Fruit fly (Drosophila melanogaster) whole organism, embryonic: ENCODE results near the gene CG31638.

Source experiments
- Antp ChIP-seq: fragments of 200-800 bp; sonication (Bioruptor generic); optimal IDR thresholded peaks from 3 replicates; lab custom pipeline; 2016; ENCODE audit warnings: missing biosample characterization, missing genetic modification characterization
- Atf6 ChIP-seq: fragments of 200-800 bp; sonication (Bioruptor generic); IDR thresholded peaks from 2 replicates; pipeline ENCODE4 v1.3.6; 2022; ENCODE audit warnings: missing biosample characterization, missing genetic modification characterization
- Bdp1 ChIP-seq: fragments of 200-800 bp; sonication (Bioruptor generic); optimal IDR thresholded peaks from 3 replicates; lab custom pipeline; 2016; ENCODE audit warnings: missing biosample characterization, missing genetic modification characterization
- Bgb ChIP-seq: fragments of 200-800 bp; sonication (Bioruptor generic); IDR thresholded peaks from 2 replicates; pipeline ENCODE4 v1.3.6; 2022; ENCODE audit warnings: missing biosample characterization, missing genetic modification characterization; ENCODE audit not compliant: partially characterized antibody
- CG11093 ChIP-seq: fragments of 200-800 bp; sonication (Bioruptor generic); IDR thresholded peaks from 3 replicates; pipeline ENCODE4 v1.3.6; 2022; ENCODE audit warnings: missing biosample characterization, missing genetic modification characterization
- CG13296 ChIP-seq: fragments of 200-800 bp; sonication (Bioruptor generic); optimal IDR thresholded peaks from 3 replicates; lab custom pipeline; 2018; ENCODE audit warnings: missing biosample characterization, mild to moderate bottlenecking, missing genetic modification characterization
- CG15073 ChIP-seq: fragments of 200-800 bp; sonication (Bioruptor generic); optimal IDR thresholded peaks from 2 replicates; lab custom pipeline; 2016; ENCODE audit warnings: missing biosample characterization, missing genetic modification characterization
- CG15696 ChIP-seq: fragments of 200-800 bp; sonication (Bioruptor generic); optimal IDR thresholded peaks from 2 replicates; lab custom pipeline; 2019; ENCODE audit warnings: missing biosample characterization, mild to moderate bottlenecking, missing genetic modification characterization, moderate library complexity
- CG17802 ChIP-seq: fragments of 200-800 bp; sonication (Bioruptor generic); optimal IDR thresholded peaks from 2 replicates; lab custom pipeline; 2018; ENCODE audit warnings: missing biosample characterization, mild to moderate bottlenecking, missing genetic modification characterization, moderate library complexity
- CG30020 ChIP-seq: fragments of 200-800 bp; optimal IDR thresholded peaks from 2 replicates; lab custom pipeline; 2019; ENCODE audit warnings: missing biosample characterization, mild to moderate bottlenecking, missing genetic modification characterization, moderate library complexity
- CG30431 ChIP-seq: fragments of 200-800 bp; sonication (Bioruptor generic); optimal IDR thresholded peaks from 2 replicates; lab custom pipeline; 2017; ENCODE audit warnings: missing biosample characterization, missing genetic modification characterization
- CG31224 ChIP-seq: fragments of 200-800 bp; sonication (Bioruptor generic); IDR thresholded peaks from 2 replicates; pipeline ENCODE4 v1.3.6; 2022; ENCODE audit warnings: missing biosample characterization, missing genetic modification characterization
- CG32767 ChIP-seq: fragments of 200-800 bp; sonication (Bioruptor generic); IDR thresholded peaks from 2 replicates; pipeline ENCODE4 v1.3.6; 2022; ENCODE audit warnings: missing biosample characterization, missing genetic modification characterization
- CG6254 ChIP-seq: fragments of 200-800 bp; sonication (Bioruptor generic); optimal IDR thresholded peaks from 3 replicates; lab custom pipeline; 2017; ENCODE audit warnings: mild to moderate bottlenecking, missing biosample characterization, missing genetic modification reagents, missing genetic modification characterization
- CG6683 ChIP-seq: fragments of 200-800 bp; sonication (Bioruptor generic); optimal IDR thresholded peaks from 2 replicates; lab custom pipeline; 2017; ENCODE audit warnings: missing biosample characterization, mild to moderate bottlenecking, missing genetic modification characterization, missing genetic modification reagents
- CG8281 ChIP-seq: fragments of 200-800 bp; sonication (Bioruptor generic); optimal IDR thresholded peaks from 2 replicates; lab custom pipeline; 2018; ENCODE audit warnings: missing biosample characterization, mild to moderate bottlenecking, missing genetic modification characterization, moderate library complexity
- CG8765 ChIP-seq: fragments of 200-800 bp; sonication (Bioruptor generic); IDR thresholded peaks from 2 replicates; pipeline ENCODE4 v1.3.6; 2022; ENCODE audit warnings: missing biosample characterization, missing genetic modification characterization
- CG8944 ChIP-seq: fragments of 200-800 bp; sonication (Bioruptor generic); optimal IDR thresholded peaks from 3 replicates; lab custom pipeline; 2016; ENCODE audit warnings: missing biosample characterization, missing genetic modification characterization
- CG9727 ChIP-seq: fragments of 200-800 bp; sonication (Bioruptor generic); optimal IDR thresholded peaks from 3 replicates; lab custom pipeline; 2017; ENCODE audit warnings: missing biosample characterization, mild to moderate bottlenecking, missing genetic modification characterization
- Camta ChIP-seq: fragments of 200-800 bp; sonication (Bioruptor generic); optimal IDR thresholded peaks from 2 replicates; lab custom pipeline; 2016; ENCODE audit warnings: missing biosample characterization, missing genetic modification characterization
- D19B ChIP-seq: fragments of 200-800 bp; sonication (Bioruptor generic); optimal IDR thresholded peaks from 2 replicates; lab custom pipeline; 2017; ENCODE audit warnings: missing biosample characterization, mild to moderate bottlenecking, missing genetic modification characterization
- Deaf1 ChIP-seq: fragments of 200-800 bp; optimal IDR thresholded peaks from 3 replicates; lab custom pipeline; 2019; ENCODE audit warnings: missing biosample characterization, mild to moderate bottlenecking, missing genetic modification characterization, moderate library complexity
- E2f2 ChIP-seq: fragments of 200-800 bp; sonication (Bioruptor generic); IDR thresholded peaks from 2 replicates; pipeline ENCODE4 v1.3.6; 2022; ENCODE audit warnings: missing biosample characterization, missing genetic modification characterization
- GATAe ChIP-seq: fragments of 200-800 bp; sonication (Bioruptor generic); conservative IDR thresholded peaks from 2 replicates; pipeline ENCODE4 v1.3.6; 2022; ENCODE audit warnings: missing biosample characterization, missing genetic modification characterization
- Gsc ChIP-seq: fragments of 200-800 bp; sonication (Bioruptor generic); IDR thresholded peaks from 2 replicates; pipeline ENCODE4 v1.3.6; 2022; ENCODE audit warnings: missing biosample characterization, missing genetic modification characterization
- HHEX ChIP-seq: fragments of 200-800 bp; sonication (Bioruptor generic); optimal IDR thresholded peaks from 3 replicates; lab custom pipeline; 2017; ENCODE audit warnings: missing biosample characterization, mild to moderate bottlenecking, missing genetic modification characterization, missing genetic modification reagents
- Hmx ChIP-seq: fragments of 200-800 bp; sonication (Bioruptor generic); optimal IDR thresholded peaks from 2 replicates; lab custom pipeline; 2016; ENCODE audit warnings: missing biosample characterization, missing genetic modification characterization
- Hr78 ChIP-seq, 2 experiments: fragments of 200-800 bp in 1 of 2; fragments of >200 bp in 1 of 2; sonication (Bioruptor generic) in 1 of 2; optimal IDR thresholded peaks; 2 replicates each; lab custom pipeline; 2017 to 2019; ENCODE audit warnings: missing biosample characterization in 2 of 2, missing genetic modification characterization in 2 of 2, mild to moderate bottlenecking in 1 of 2, moderate library complexity in 1 of 2
- Nf-YA ChIP-seq: fragments of 200-800 bp; sonication (Bioruptor generic); IDR thresholded peaks from 2 replicates; pipeline ENCODE4 v1.3.6; 2022; ENCODE audit warnings: missing biosample characterization, missing genetic modification characterization
- Nf-YB ChIP-seq: fragments of 200-800 bp; sonication (Bioruptor generic); optimal IDR thresholded peaks from 3 replicates; lab custom pipeline; 2019; ENCODE audit warnings: missing biosample characterization, mild to moderate bottlenecking, missing genetic modification characterization, moderate library complexity
- Ssrp ChIP-seq: fragments of 200-800 bp; sonication (Bioruptor generic); optimal IDR thresholded peaks from 2 replicates; lab custom pipeline; 2018; ENCODE audit warnings: missing biosample characterization, mild to moderate bottlenecking, missing genetic modification characterization, moderate library complexity
- Xrp1 ChIP-seq: fragments of 200-800 bp; sonication (Bioruptor generic); IDR thresholded peaks from 2 replicates; pipeline ENCODE4 v1.3.6; 2022; ENCODE audit warnings: missing biosample characterization, missing genetic modification characterization
- cato ChIP-seq: fragments of 200-800 bp; sonication (Bioruptor generic); optimal IDR thresholded peaks from 2 replicates; lab custom pipeline; 2016; ENCODE audit warnings: missing biosample characterization, missing genetic modification characterization, borderline replicate concordance
- caup ChIP-seq: fragments of 200-800 bp; sonication (Bioruptor generic); optimal IDR thresholded peaks from 3 replicates; lab custom pipeline; 2017; ENCODE audit warnings: missing biosample characterization, mild to moderate bottlenecking, missing genetic modification characterization, moderate library complexity; ENCODE audit not compliant: severe bottlenecking
- crp ChIP-seq, 2 experiments: fragments of 200-800 bp; sonication (Bioruptor generic); optimal IDR thresholded peaks; 2 replicates in 1 of 2; 3 replicates in 1 of 2; lab custom pipeline; 2017; ENCODE audit warnings: missing biosample characterization in 2 of 2, missing genetic modification characterization in 2 of 2, mild to moderate bottlenecking in 1 of 2, moderate library complexity in 1 of 2
- dati ChIP-seq: fragments of 200-800 bp; sonication (Bioruptor generic); IDR thresholded peaks from 2 replicates; pipeline ENCODE4 v1.3.6; 2022; ENCODE audit warnings: missing biosample characterization, missing genetic modification characterization
- dm ChIP-seq: fragments of 200-800 bp; sonication (Bioruptor generic); optimal IDR thresholded peaks from 3 replicates; lab custom pipeline; 2016; ENCODE audit warnings: missing biosample characterization, missing genetic modification characterization
- gce ChIP-seq: fragments of 200-800 bp; sonication (Bioruptor generic); IDR thresholded peaks from 3 replicates; pipeline ENCODE4 v1.3.6; 2022; ENCODE audit warnings: missing biosample characterization, missing genetic modification characterization
- lab ChIP-seq: fragments of 200-800 bp; sonication (Bioruptor generic); optimal IDR thresholded peaks from 3 replicates; lab custom pipeline; 2017; ENCODE audit warnings: missing biosample characterization, missing genetic modification characterization, mild to moderate bottlenecking, moderate library complexity, missing genetic modification reagents
- lilli ChIP-seq: fragments of 200-800 bp; sonication (Bioruptor generic); optimal IDR thresholded peaks from 3 replicates; lab custom pipeline; 2016; ENCODE audit warnings: missing biosample characterization, missing genetic modification characterization
- nau ChIP-seq: fragments of 200-800 bp; sonication (Bioruptor generic); optimal IDR thresholded peaks from 3 replicates; lab custom pipeline; 2017; ENCODE audit warnings: missing biosample characterization, mild to moderate bottlenecking, missing genetic modification characterization, missing genetic modification reagents
- pzg ChIP-seq: fragments of 200-800 bp; sonication (Bioruptor generic); optimal IDR thresholded peaks from 3 replicates; lab custom pipeline; 2018; ENCODE audit warnings: missing biosample characterization, mild to moderate bottlenecking, missing genetic modification characterization, moderate library complexity
- salm ChIP-seq: fragments of 200-800 bp; sonication (Bioruptor generic); optimal IDR thresholded peaks from 2 replicates; lab custom pipeline; 2018; ENCODE audit warnings: missing biosample characterization, mild to moderate bottlenecking, missing genetic modification characterization
- sc ChIP-seq, 3 experiments: fragments of >200 bp in 2 of 3; fragments of 200-800 bp in 1 of 3; sonication (Bioruptor generic) in 1 of 3; optimal IDR thresholded peaks; 2 replicates in 2 of 3; 3 replicates in 1 of 3; lab custom pipeline; 2017; ENCODE audit warnings: mild to moderate bottlenecking in 1 of 3, missing biosample characterization in 1 of 3, missing genetic modification characterization in 1 of 3, missing genetic modification reagents in 1 of 3
- sens-2 ChIP-seq: fragments of 200-800 bp; sonication (Bioruptor generic); IDR thresholded peaks from 2 replicates; pipeline ENCODE4 v1.3.6; 2022; ENCODE audit warnings: missing biosample characterization, missing genetic modification characterization
- toy ChIP-seq: fragments of 200-800 bp; sonication (Bioruptor generic); IDR thresholded peaks from 2 replicates; pipeline ENCODE4 v1.3.6; 2022; ENCODE audit warnings: missing biosample characterization, missing genetic modification characterization
- ttk ChIP-seq: fragments of 200-800 bp; sonication (Bioruptor generic); IDR thresholded peaks from 2 replicates; pipeline ENCODE4 v2.1.2; 2022; ENCODE audit warnings: missing biosample characterization, missing genetic modification characterization
- tx ChIP-seq: fragments of 200-800 bp; sonication (Bioruptor generic); optimal IDR thresholded peaks from 2 replicates; lab custom pipeline; 2016; ENCODE audit warnings: missing biosample characterization, missing genetic modification characterization
- vnd ChIP-seq: fragments of 200-800 bp; sonication (Bioruptor generic); IDR thresholded peaks from 3 replicates; pipeline ENCODE4 v1.3.6; 2022; ENCODE audit warnings: missing biosample characterization, missing genetic modification characterization; ENCODE audit not compliant: partially characterized antibody

The CG31638 gene

DNA sequence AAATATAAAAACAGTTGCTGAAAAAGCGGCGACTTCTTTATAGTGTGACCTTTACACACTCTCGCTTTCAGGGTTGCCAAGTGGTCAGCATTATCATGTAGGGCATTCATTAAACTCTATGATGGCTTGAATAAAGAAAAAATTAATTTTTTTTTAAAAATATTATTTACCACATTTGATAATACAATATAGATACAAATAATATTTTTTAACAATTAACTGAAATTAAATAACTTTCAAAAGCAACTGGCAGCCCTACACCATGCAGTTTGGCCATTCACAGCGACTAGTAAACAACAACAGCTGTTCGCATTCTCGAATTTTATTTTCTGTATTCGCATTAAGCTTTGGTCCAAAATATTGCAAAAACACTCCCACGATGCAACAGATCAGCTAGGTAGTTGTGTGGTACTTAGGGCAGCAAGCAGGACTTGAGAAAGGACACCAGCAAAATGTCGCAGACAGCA lies at the start of gene CG31638, which contains the start of gene Phf5a:
Gene CG31638, plus strand, starts transcription at position 279 of the 467 bp plus-strand sequence.
Gene Phf5a, minus strand, starts transcription at position 61 of the 467 bp plus-strand sequence.
- TF ChIP-seq gce (GFP tag; lab: Robert Waterston, UW) (peak; percentile 95), Hr78 (GFP tag; optimal IDR thresholded peaks at IDR 0.05; lab: Kevin White, UChicago) (no peak), lab (GFP tag; lab: Kevin White, UChicago) (peak; percentile 97), Ssrp (tag; lab: Kevin White, UChicago) (peak; percentile 53), dm (peak; percentile 54), sc (optimal IDR thresholded peaks at IDR 0.05; lab: Kevin White, UChicago) (no peak), sc (GFP tag; optimal IDR thresholded peaks at IDR 0.05; lab: Kevin White, UChicago) (peak; percentile 91), CG30431 (GFP tag; lab: Kevin White, UChicago) (peak; percentile 4), CG6254 (GFP tag; lab: Kevin White, UChicago) (peak; percentile 90), caup (GFP tag; lab: Kevin White, UChicago) (peak; percentile 83), Nf-YB (GFP tag; lab: Kevin White, UChicago) (peak; percentile 54), nau (GFP tag; lab: Kevin White, UChicago) (no peak), Bdp1 (GFP tag; lab: Kevin White, UChicago) (peak; percentile 85), CG15073 (no peak), Xrp1 (GFP tag; lab: Robert Waterston, UW) (peak; percentile 98), CG8281 (peak; percentile 84), Nf-YA (GFP tag; lab: Robert Waterston, UW) (no peak), pzg (peak; percentile 64), vnd (GFP tag; lab: Robert Waterston, UW) (no peak), GATAe (peak; percentile 91), tx (GFP tag; lab: Kevin White, UChicago) (peak; percentile 76), Gsc (peak; percentile 87), CG32767 (GFP tag; lab: Robert Waterston, UW) (peak; percentile 94), CG15696 (tag; lab: Kevin White, UChicago) (peak; percentile 97), Hmx (peak; percentile 18), dati (peak; percentile 88), sens-2 (peak; percentile 67), Bgb (GFP tag; lab: Robert Waterston, UW) (no peak; the same call in 1 of the 2 replicates), CG6683 (peak; percentile 84), CG8944 (GFP tag; lab: Kevin White, UChicago) (peak; percentile 72), CG9727 (GFP tag; lab: Kevin White, UChicago) (peak; percentile 73), crp (GFP tag; optimal IDR thresholded peaks at IDR 0.05; lab: Kevin White, UChicago) (peak; percentile 57 to 93), salm (tag; lab: Kevin White, UChicago) (peak; percentile 20), CG8765 (GFP tag; lab: Robert Waterston, UW) (peak; percentile 96), cato (peak; percentile 95), lilli (GFP tag; lab: Kevin White, UChicago) (peak; percentile 95), ttk (GFP tag; lab: Robert Waterston, UW) (peak; percentile 54), toy (GFP tag; lab: Robert Waterston, UW) (peak; percentile 90), HHEX (GFP tag; lab: Kevin White, UChicago) (peak; percentile 93), Camta (GFP tag; lab: Kevin White, UChicago) (peak; percentile 40), CG17802 (tag; lab: Kevin White, UChicago) (peak; percentile 88), CG13296 (GFP tag; lab: Kevin White, UChicago) (peak; percentile 92), CG11093 (GFP tag; lab: Robert Waterston, UW) (peak; percentile 96), Deaf1 (tag; lab: Kevin White, UChicago) (peak; percentile 30), E2f2 (GFP tag; lab: Robert Waterston, UW) (peak; percentile 66; the same call in 1 of the 2 replicates), Antp (GFP tag; lab: Kevin White, UChicago) (peak; percentile 44), D19B (GFP tag; lab: Kevin White, UChicago) (peak; percentile 84), CG30020 (peak; percentile 58), Atf6 (GFP tag; lab: Robert Waterston, UW) (peak; percentile 68; the same call in 1 of the 2 replicates), CG31224 (peak; percentile 92)
